Worm (Caenorhabditis elegans) whole organism, early embryonic: ENCODE measurements around the gene dyci-1.
A peak's percentile ranks its signal among the peaks of the same experiment; 100 is the strongest.

Source experiments
- B0310.2 ChIP-seq: sonication (generic microtip); optimal IDR thresholded peaks from 2 replicates; lab custom pipeline; 2016; ENCODE audit warnings: mild to moderate bottlenecking, missing genetic modification characterization, missing compliant biosample characterization
- F13C5.2 ChIP-seq: sonication (generic microtip); optimal IDR thresholded peaks from 2 replicates; lab custom pipeline; 2017; ENCODE audit warnings: mild to moderate bottlenecking, missing genetic modification characterization, inconsistent platforms, missing compliant biosample characterization
- aly-1 ChIP-seq: sonication (generic microtip); optimal IDR thresholded peaks from 2 replicates; lab custom pipeline; 2016; ENCODE audit warnings: missing genetic modification characterization, missing compliant biosample characterization
- ama-1 ChIP-seq: fragments of 150-350 bp; optimal IDR thresholded peaks from 2 replicates; lab custom pipeline; 2014
- ceh-13 ChIP-seq: fragments of 200-800 bp; sonication (Bioruptor generic); optimal IDR thresholded peaks from 2 replicates; lab custom pipeline; 2018; ENCODE audit warnings: mild to moderate bottlenecking, missing genetic modification characterization, missing compliant biosample characterization
- ceh-36 ChIP-seq: sonication (generic microtip); optimal IDR thresholded peaks from 2 replicates; lab custom pipeline; 2016; ENCODE audit warnings: missing genetic modification characterization, inconsistent platforms, missing compliant biosample characterization
- ets-7 ChIP-seq: sonication (generic microtip); optimal IDR thresholded peaks from 2 replicates; lab custom pipeline; 2016; ENCODE audit warnings: missing genotype, missing genetic modification characterization, missing compliant biosample characterization
- flt-1 ChIP-seq: fragments of 200-800 bp; sonication (Bioruptor generic); IDR thresholded peaks from 2 replicates; pipeline ENCODE4 v1.3.6; 2022; ENCODE audit warnings: missing genetic modification characterization, missing compliant biosample characterization
- hmbx-1 ChIP-seq: sonication (generic microtip); optimal IDR thresholded peaks from 2 replicates; lab custom pipeline; 2016; ENCODE audit warnings: mild to moderate bottlenecking, missing genetic modification characterization, missing compliant biosample characterization
- hmg-4 ChIP-seq: fragments of 200-800 bp; sonication (Bioruptor generic); optimal IDR thresholded peaks from 2 replicates; lab custom pipeline; 2018; ENCODE audit warnings: mild to moderate bottlenecking, missing genetic modification characterization, missing compliant biosample characterization
- hnd-1 ChIP-seq: sonication (generic microtip); optimal IDR thresholded peaks from 2 replicates; lab custom pipeline; 2016; ENCODE audit warnings: missing genetic modification characterization, missing compliant biosample characterization
- pes-1 ChIP-seq: fragments of 200-800 bp; sonication (Bioruptor generic); IDR thresholded peaks from 2 replicates; pipeline ENCODE4 v1.3.6; 2022; ENCODE audit warnings: missing genetic modification reagents, missing genetic modification characterization, missing compliant biosample characterization
- scrt-1 ChIP-seq: fragments of 200-800 bp; sonication (Bioruptor generic); IDR thresholded peaks from 2 replicates; pipeline ENCODE4 v1.3.6; 2022; ENCODE audit warnings: missing genetic modification characterization, missing compliant biosample characterization
- sea-1 ChIP-seq: fragments of 200-800 bp; sonication (Bioruptor generic); conservative IDR thresholded peaks from 2 replicates; pipeline ENCODE4 v1.3.6; 2022; ENCODE audit warnings: missing genetic modification characterization, missing compliant biosample characterization
- tbx-11 ChIP-seq: fragments of 200-800 bp; sonication (Bioruptor generic); IDR thresholded peaks from 2 replicates; pipeline ENCODE4 v1.3.6; 2022; ENCODE audit warnings: missing genetic modification characterization, missing compliant biosample characterization
- tbx-37 ChIP-seq: fragments of 200-800 bp; sonication (Bioruptor generic); conservative IDR thresholded peaks from 2 replicates; pipeline ENCODE4 v1.3.6; 2022; ENCODE audit warnings: missing genetic modification reagents, missing genetic modification characterization, missing compliant biosample characterization
- tra-4 ChIP-seq: sonication (generic microtip); optimal IDR thresholded peaks from 2 replicates; lab custom pipeline; 2017; ENCODE audit warnings: missing genetic modification characterization, missing compliant biosample characterization

The dyci-1 gene

ce11 chrIV:6802132-6802531 is 17.1 kb upstream of the dyci-1 start, which contains the start of the genes cest-4 and C17H12.11:
cest-4 (minus strand) TSS chrIV:6802337.
C17H12.11 (plus strand) TSS chrIV:6802387.
- TF ChIP-seq flt-1 (GFP tag; lab: Robert Waterston, UW): no peak
- no peak for TF ChIP-seq hmbx-1 (tag; lab: Kevin White, UChicago)
- no peak for TF ChIP-seq aly-1 (tag; lab: Kevin White, UChicago)
- no peak for TF ChIP-seq pes-1 (GFP tag; lab: Robert Waterston, UW)
- no peak for TF ChIP-seq B0310.2
- no peak for TF ChIP-seq sea-1 (GFP tag; lab: Robert Waterston, UW)
- TF ChIP-seq hmg-4 (GFP tag; lab: Kevin White, UChicago): no peak
- TF ChIP-seq F13C5.2: no peak
- TF ChIP-seq ceh-36: no peak
- TF ChIP-seq ama-1 (lab: Kevin White, UChicago): no peak
- no peak for TF ChIP-seq scrt-1
- no peak for TF ChIP-seq hnd-1 (tag; lab: Kevin White, UChicago)
- TF ChIP-seq tbx-11 (GFP tag; lab: Robert Waterston, UW): no peak
- TF ChIP-seq tbx-37: no peak
- TF ChIP-seq ets-7 (tag; lab: Kevin White, UChicago): no peak

- TF ChIP-seq hmbx-1 (tag; lab: Kevin White, UChicago): no peak
These were observed 10.5 kb upstream of the dyci-1 start, which contains the start of the genes C17H12.3 and C17H12.12 for ce11 chrIV:6795529-6795928. C17H12.3 (minus strand) TSS chrIV:6795629. C17H12.12 (plus strand) TSS chrIV:6795924.

ce11 chrIV:6793310-6793966 is 8.4 kb upstream of the dyci-1 start:
- TF ChIP-seq scrt-1: no peak
- no peak for TF ChIP-seq flt-1 (GFP tag; lab: Robert Waterston, UW)
- TF ChIP-seq tra-4 (tag; lab: Kevin White, UChicago): no peak
- no peak for TF ChIP-seq tbx-37
- TF ChIP-seq aly-1 (tag; lab: Kevin White, UChicago): no peak
- TF ChIP-seq hmg-4 (GFP tag; lab: Kevin White, UChicago): no peak
- TF ChIP-seq ets-7 (tag; lab: Kevin White, UChicago): no peak
- no peak for TF ChIP-seq hmbx-1 (tag; lab: Kevin White, UChicago)
- TF ChIP-seq ceh-13 (GFP tag; lab: Kevin White, UChicago): no peak
- no peak for TF ChIP-seq ama-1 (lab: Kevin White, UChicago)
- no peak for TF ChIP-seq hnd-1 (tag; lab: Kevin White, UChicago)
- no peak for TF ChIP-seq ceh-36
- no peak for TF ChIP-seq tbx-11 (GFP tag; lab: Robert Waterston, UW)

ce11 chrIV:6792380-6793309 is 7.6 kb upstream of the dyci-1 start:
- TF ChIP-seq ets-7 (tag; lab: Kevin White, UChicago): no peak
- no peak for TF ChIP-seq tra-4 (tag; lab: Kevin White, UChicago)
- TF ChIP-seq B0310.2: no peak
- TF ChIP-seq aly-1 (tag; lab: Kevin White, UChicago): no peak
- no peak for TF ChIP-seq sea-1 (GFP tag; lab: Robert Waterston, UW)
- TF ChIP-seq hmg-4 (GFP tag; lab: Kevin White, UChicago): no peak

ce11 chrIV:6790438-6791124 is 5.5 kb upstream of the dyci-1 start, which contains the start of the genes C17H12.2 and vha-8:
C17H12.2 (minus strand) TSS chrIV:6790488.
vha-8 (plus strand) TSS chrIV:6791074.
- TF ChIP-seq tbx-37: 0 out of 2 replicates have a peak, but pooled peaks have one; percentile 15
- TF ChIP-seq aly-1 (tag; lab: Kevin White, UChicago): no peak
- no peak for TF ChIP-seq pes-1 (GFP tag; lab: Robert Waterston, UW)
- TF ChIP-seq scrt-1: no peak
- 0 out of 2 replicates have a peak, but pooled peaks have one; percentile 38 for TF ChIP-seq flt-1 (GFP tag; lab: Robert Waterston, UW)
- peak; percentile 48 for TF ChIP-seq hmg-4 (GFP tag; lab: Kevin White, UChicago)
- no peak for TF ChIP-seq ceh-36
- no peak for TF ChIP-seq B0310.2
- TF ChIP-seq F13C5.2: peak; percentile 58
- TF ChIP-seq sea-1 (GFP tag; lab: Robert Waterston, UW): 0 out of 2 replicates have a peak, but pooled peaks have one; percentile 13

- no peak for TF ChIP-seq tbx-11 (GFP tag; lab: Robert Waterston, UW)
- no peak for TF ChIP-seq B0310.2
- TF ChIP-seq flt-1 (GFP tag; lab: Robert Waterston, UW): no peak
- TF ChIP-seq aly-1 (tag; lab: Kevin White, UChicago): no peak
- TF ChIP-seq ets-7 (tag; lab: Kevin White, UChicago): no peak
- no peak for TF ChIP-seq hmbx-1 (tag; lab: Kevin White, UChicago)
- no peak for TF ChIP-seq hmg-4 (GFP tag; lab: Kevin White, UChicago)
- no peak for TF ChIP-seq sea-1 (GFP tag; lab: Robert Waterston, UW)
- TF ChIP-seq pes-1 (GFP tag; lab: Robert Waterston, UW): no peak
- no peak for TF ChIP-seq ceh-36
- no peak for TF ChIP-seq F13C5.2
- TF ChIP-seq tra-4 (tag; lab: Kevin White, UChicago): no peak
These were observed 4.9 kb upstream of the dyci-1 start for ce11 chrIV:6789950-6790349.
